Worm (Caenorhabditis elegans) whole organism, young adult: ENCODE data around the gene ccdc-12.

Experiments used
- B0035.1 ChIP-seq: sonication (generic microtip); optimal IDR thresholded peaks from 2 replicates; lab custom pipeline; 2016; ENCODE audit warnings: missing genetic modification characterization, mild to moderate bottlenecking, missing compliant biosample characterization, missing genotype, missing genetic modification reagents
- C06A6.2 ChIP-seq: fragments of 200-800 bp; sonication (Bioruptor generic); conservative IDR thresholded peaks from 2 replicates; pipeline ENCODE4 v1.3.6; 2022; ENCODE audit warnings: missing genetic modification characterization, missing compliant biosample characterization
- F10E7.11 ChIP-seq: sonication (generic microtip); optimal IDR thresholded peaks from 2 replicates; lab custom pipeline; 2017; ENCODE audit warnings: mild to moderate bottlenecking, missing genetic modification characterization, moderate library complexity, missing compliant biosample characterization
- F39B2.1 ChIP-seq: fragments of 200-800 bp; sonication (Bioruptor generic); IDR thresholded peaks from 2 replicates; pipeline ENCODE4 v1.3.6; 2022; ENCODE audit warnings: missing genetic modification reagents, missing genetic modification characterization, missing compliant biosample characterization
- K12H6.12 ChIP-seq: fragments of 200-800 bp; sonication (Bioruptor generic); optimal IDR thresholded peaks from 2 replicates; lab custom pipeline; 2018; ENCODE audit warnings: mild to moderate bottlenecking, missing genetic modification characterization, missing compliant biosample characterization
- Y53F4B.3 ChIP-seq: fragments of 200-800 bp; sonication (Bioruptor generic); IDR thresholded peaks from 2 replicates; pipeline ENCODE4 v1.3.6; 2022; ENCODE audit warnings: missing genetic modification reagents, missing genetic modification characterization, missing compliant biosample characterization
- Y53G8AR.9 ChIP-seq: fragments of 200-800 bp; sonication (Bioruptor generic); conservative IDR thresholded peaks from 2 replicates; pipeline ENCODE4 v1.3.6; 2022; ENCODE audit warnings: missing genetic modification reagents, missing genetic modification characterization, missing compliant biosample characterization
- Y56A3A.18 ChIP-seq: fragments of 200-800 bp; sonication (Bioruptor generic); IDR thresholded peaks from 2 replicates; pipeline ENCODE4 v1.3.6; 2022; ENCODE audit warnings: missing genetic modification reagents, missing genetic modification characterization, missing compliant biosample characterization
- akir-1 ChIP-seq: fragments of 200-800 bp; sonication (Bioruptor generic); optimal IDR thresholded peaks from 2 replicates; lab custom pipeline; 2018; ENCODE audit warnings: mild to moderate bottlenecking, missing genetic modification characterization, moderate library complexity, missing compliant biosample characterization
- ama-1 ChIP-seq, 3 experiments: fragments of 150-350 bp in 1 of 3; sonication (generic microtip) in 2 of 3; optimal IDR thresholded peaks; 2 replicates each; lab custom pipeline; 2014 to 2018; ENCODE audit warnings: missing biosample characterization in 2 of 3, missing genetic modification characterization in 2 of 3, missing genetic modification reagents in 2 of 3
- aptf-3 ChIP-seq: fragments of 200-800 bp; sonication (Bioruptor generic); IDR thresholded peaks from 2 replicates; pipeline ENCODE4 v1.3.6; 2022; ENCODE audit warnings: missing genetic modification characterization, missing compliant biosample characterization
- attf-3 ChIP-seq: fragments of 200-800 bp; sonication (Bioruptor generic); conservative IDR thresholded peaks from 2 replicates; pipeline ENCODE4 v1.3.6; 2022; ENCODE audit warnings: missing genetic modification reagents, missing genetic modification characterization, missing compliant biosample characterization
- bed-2 ChIP-seq: fragments of 200-800 bp; sonication (Bioruptor generic); IDR thresholded peaks from 2 replicates; pipeline ENCODE4 v1.3.6; 2022; ENCODE audit warnings: missing genetic modification reagents, missing genetic modification characterization, missing compliant biosample characterization
- cebp-1 ChIP-seq, 2 experiments: fragments of 200-800 bp in 1 of 2; sonication (Bioruptor generic) in 1 of 2; sonication (generic microtip) in 1 of 2; IDR thresholded peaks in 1 of 2; optimal IDR thresholded peaks in 1 of 2; 2 replicates each; pipeline versions ENCODE4 v1.3.6 to Lab custom; 2017 to 2022; ENCODE audit warnings: missing compliant biosample characterization in 2 of 2, missing genetic modification characterization in 2 of 2, mild to moderate bottlenecking in 1 of 2, missing genetic modification reagents in 1 of 2, moderate library complexity in 1 of 2
- chd-7 ChIP-seq: sonication (generic microtip); optimal IDR thresholded peaks from 2 replicates; lab custom pipeline; 2016; ENCODE audit warnings: mild to moderate bottlenecking, missing genetic modification characterization, moderate library complexity, missing compliant biosample characterization
- dox-1 ChIP-seq: fragments of 200-800 bp; sonication (Bioruptor generic); IDR thresholded peaks from 2 replicates; pipeline ENCODE4 v1.3.6; 2022; ENCODE audit warnings: missing genetic modification reagents, missing genetic modification characterization, missing compliant biosample characterization
- efl-1 ChIP-seq: fragments of 150-350 bp; optimal IDR thresholded peaks from 2 replicates; lab custom pipeline; 2014; ENCODE audit warnings: missing biosample characterization, missing genetic modification reagents, missing genetic modification characterization
- him-1 ChIP-seq: sonication (generic microtip); optimal IDR thresholded peaks from 2 replicates; lab custom pipeline; 2016; ENCODE audit warnings: missing genotype, missing genetic modification reagents, missing genetic modification characterization, missing compliant biosample characterization
- hlh-26 ChIP-seq: fragments of 200-800 bp; sonication (Bioruptor generic); conservative IDR thresholded peaks from 2 replicates; pipeline ENCODE4 v1.3.6; 2022; ENCODE audit warnings: missing genetic modification reagents, missing genetic modification characterization, missing compliant biosample characterization
- hmg-1.2 ChIP-seq: fragments of 200-800 bp; sonication (Bioruptor generic); IDR thresholded peaks from 2 replicates; pipeline ENCODE4 v1.3.6; 2022; ENCODE audit warnings: missing genetic modification reagents, missing genetic modification characterization, missing compliant biosample characterization
- hmg-20 ChIP-seq: fragments of 200-800 bp; sonication (Bioruptor generic); IDR thresholded peaks from 2 replicates; pipeline ENCODE4 v1.3.6; 2022; ENCODE audit warnings: missing genetic modification reagents, missing genetic modification characterization, missing compliant biosample characterization
- hsf-1 ChIP-seq: fragments of 200-800 bp; sonication (Bioruptor generic); IDR thresholded peaks from 2 replicates; pipeline ENCODE4 v1.3.6; 2022; ENCODE audit warnings: missing genetic modification reagents, missing genetic modification characterization, missing compliant biosample characterization
- let-607 ChIP-seq, 2 experiments: fragments of 200-800 bp in 1 of 2; sonication (Bioruptor generic) in 1 of 2; sonication (generic microtip) in 1 of 2; optimal IDR thresholded peaks; 2 replicates each; lab custom pipeline; 2016 to 2018; ENCODE audit warnings: mild to moderate bottlenecking in 2 of 2, missing compliant biosample characterization in 2 of 2, missing genetic modification characterization in 2 of 2, moderate library complexity in 2 of 2, missing genotype in 1 of 2
- lir-1 ChIP-seq: fragments of 200-800 bp; sonication (Bioruptor generic); conservative IDR thresholded peaks from 2 replicates; pipeline ENCODE4 v1.3.6; 2022; ENCODE audit warnings: missing genetic modification reagents, missing genetic modification characterization, missing compliant biosample characterization
- madf-6 ChIP-seq: fragments of 200-800 bp; sonication (Bioruptor generic); IDR thresholded peaks from 2 replicates; pipeline ENCODE4 v1.3.6; 2022; ENCODE audit warnings: missing genetic modification reagents, missing genetic modification characterization, missing compliant biosample characterization
- mcd-1 ChIP-seq: fragments of 200-800 bp; sonication (Bioruptor generic); IDR thresholded peaks from 2 replicates; pipeline ENCODE4 v1.3.6; 2022; ENCODE audit warnings: missing genetic modification reagents, missing genetic modification characterization, missing compliant biosample characterization
- mes-4 ChIP-seq: sonication (generic microtip); optimal IDR thresholded peaks from 2 replicates; lab custom pipeline; 2016; ENCODE audit warnings: missing genotype, missing genetic modification characterization, missing compliant biosample characterization
- mxl-1 ChIP-seq: sonication (generic microtip); optimal IDR thresholded peaks from 2 replicates; lab custom pipeline; 2016; ENCODE audit warnings: missing genetic modification characterization, missing compliant biosample characterization
- nfya-2 ChIP-seq: fragments of 200-800 bp; sonication (Bioruptor generic); IDR thresholded peaks from 2 replicates; pipeline ENCODE4 v1.3.6; 2022; ENCODE audit warnings: missing genetic modification reagents, missing genetic modification characterization, missing compliant biosample characterization
- nhr-120 ChIP-seq: fragments of 200-800 bp; sonication (Bioruptor generic); IDR thresholded peaks from 2 replicates; pipeline ENCODE4 v1.3.6; 2022; ENCODE audit warnings: missing genetic modification characterization, missing compliant biosample characterization
- nhr-179 ChIP-seq: sonication (generic microtip); optimal IDR thresholded peaks from 2 replicates; lab custom pipeline; 2016; ENCODE audit warnings: mild to moderate bottlenecking, missing genetic modification characterization, missing compliant biosample characterization
- pha-4 ChIP-seq: fragments of 150-350 bp; sonication (generic microtip); optimal IDR thresholded peaks from 2 replicates; lab custom pipeline; 2014; ENCODE audit warnings: missing biosample characterization, missing genetic modification reagents, missing genetic modification characterization
- snpc-1.3 ChIP-seq: sonication (generic microtip); optimal IDR thresholded peaks from 2 replicates; lab custom pipeline; 2017; ENCODE audit warnings: missing genetic modification characterization, mild to moderate bottlenecking, missing compliant biosample characterization, antibody characterized with exemption, moderate library complexity, missing genotype, missing genetic modification reagents; ENCODE audit not compliant: insufficient read depth
- snpc-3.4 ChIP-seq: sonication (generic microtip); optimal IDR thresholded peaks from 2 replicates; lab custom pipeline; 2017; ENCODE audit warnings: missing genetic modification characterization, mild to moderate bottlenecking, missing compliant biosample characterization, antibody characterized with exemption, moderate library complexity, missing genotype, missing genetic modification reagents
- snpc-4 ChIP-seq, 5 experiments: fragments of 150-350 bp in 1 of 5; sonication (generic microtip) in 4 of 5; optimal IDR thresholded peaks; 2 replicates each; lab custom pipeline; 2014 to 2018; ENCODE audit warnings: missing genetic modification characterization in 5 of 5, missing biosample characterization in 3 of 5, antibody characterized with exemption in 2 of 5, mild to moderate bottlenecking in 2 of 5, missing compliant biosample characterization in 2 of 5, missing genotype in 2 of 5, moderate library complexity in 2 of 5, missing genetic modification reagents in 1 of 5
- somi-1 ChIP-seq: fragments of 200-800 bp; sonication (Bioruptor generic); optimal IDR thresholded peaks from 2 replicates; lab custom pipeline; 2018; ENCODE audit warnings: mild to moderate bottlenecking, missing genetic modification characterization, missing compliant biosample characterization
- unc-62 ChIP-seq: fragments of 150-350 bp; optimal IDR thresholded peaks from 2 replicates; lab custom pipeline; 2014; ENCODE audit warnings: missing biosample characterization, missing genetic modification reagents, missing genetic modification characterization
- ztf-22 ChIP-seq: fragments of 200-800 bp; sonication (Bioruptor generic); optimal IDR thresholded peaks from 2 replicates; lab custom pipeline; 2018; ENCODE audit warnings: mild to moderate bottlenecking, missing genetic modification characterization, moderate library complexity, missing compliant biosample characterization
- ztf-25 ChIP-seq: fragments of 200-800 bp; sonication (Bioruptor generic); IDR thresholded peaks from 2 replicates; pipeline ENCODE4 v1.3.6; 2022; ENCODE audit warnings: missing genetic modification reagents, missing genetic modification characterization, missing compliant biosample characterization
- ztf-6 ChIP-seq: fragments of 200-800 bp; sonication (Bioruptor generic); IDR thresholded peaks from 2 replicates; pipeline ENCODE4 v1.3.6; 2022; ENCODE audit warnings: missing genetic modification reagents, missing genetic modification characterization, missing compliant biosample characterization

Gene ccdc-12

ce11 chrIV:2497615-2498183 is 2.7 kb upstream of the ccdc-12 start, which contains the start of gene Y69A2AR.16 (continued):
- TF ChIP-seq C06A6.2 (no peak), snpc-1.3 (tag; lab: Kevin White, UChicago) (no peak), lir-1 (GFP tag; lab: Robert Waterston, UW) (no peak), hmg-1.2 (GFP tag; lab: Robert Waterston, UW) (no peak), snpc-3.4 (tag; lab: Kevin White, UChicago) (no peak), efl-1 (GFP tag; lab: Kevin White, UChicago) (no peak), ztf-6 (GFP tag; lab: Robert Waterston, UW) (no peak), let-607 (tag; optimal IDR thresholded peaks at IDR 0.05; lab: Kevin White, UChicago) (peak in 1 of 2 experiments; percentile 26), hlh-26 (GFP tag; lab: Robert Waterston, UW) (no peak), dox-1 (GFP tag; lab: Robert Waterston, UW) (no peak), nfya-2 (GFP tag; lab: Robert Waterston, UW) (no peak), snpc-4 (GFP tag; optimal IDR thresholded peaks at IDR 0.05; lab: Kevin White, UChicago) (no peak), snpc-4 (tag; optimal IDR thresholded peaks at IDR 0.05; lab: Kevin White, UChicago) (no peak), Y53G8AR.9 (GFP tag; lab: Robert Waterston, UW) (peak; percentile 67; the same call in 1 of the 2 replicates), bed-2 (GFP tag; lab: Robert Waterston, UW) (no peak), K12H6.12 (no peak), chd-7 (tag; lab: Kevin White, UChicago) (no peak), aptf-3 (GFP tag; lab: Robert Waterston, UW) (no peak), ama-1 (optimal IDR thresholded peaks at IDR 0.05; lab: Kevin White, UChicago) (no peak), ama-1 (GFP tag; optimal IDR thresholded peaks at IDR 0.05; lab: Kevin White, UChicago) (no peak), Y56A3A.18 (GFP tag; lab: Robert Waterston, UW) (no peak), madf-6 (GFP tag; lab: Robert Waterston, UW) (no peak), him-1 (no peak), pha-4 (no peak), mcd-1 (GFP tag; lab: Robert Waterston, UW) (no peak), hsf-1 (GFP tag; lab: Robert Waterston, UW) (no peak), F39B2.1 (GFP tag; lab: Robert Waterston, UW) (no peak), nhr-120 (GFP tag; lab: Robert Waterston, UW) (no peak), mxl-1 (tag; lab: Kevin White, UChicago) (no peak), ztf-25 (GFP tag; lab: Robert Waterston, UW) (no peak), cebp-1 (GFP tag; IDR thresholded peaks at IDR 0.05; lab: Robert Waterston, UW) (no peak), cebp-1 (tag; optimal IDR thresholded peaks at IDR 0.05; lab: Kevin White, UChicago) (no peak), mes-4 (tag; lab: Kevin White, UChicago) (no peak), somi-1 (GFP tag; lab: Kevin White, UChicago) (no peak), akir-1 (GFP tag; lab: Kevin White, UChicago) (no peak), ztf-22 (GFP tag; lab: Kevin White, UChicago) (no peak), attf-3 (GFP tag; lab: Robert Waterston, UW) (no peak), nhr-179 (no peak), hmg-20 (GFP tag; lab: Robert Waterston, UW) (no peak), Y53F4B.3 (no peak), F10E7.11 (peak; percentile 14), unc-62 (GFP tag; lab: Kevin White, UChicago) (no peak), B0035.1 (tag; lab: Kevin White, UChicago) (peak; percentile 28)
